Worm (Caenorhabditis elegans) whole organism, L1 larva: Measurements from ENCODE around the gene iscu-1.
A peak's percentile ranks its signal among the peaks of the same experiment; 100 is the strongest.

Experiments used
- aha-1 ChIP-seq: fragments of 150-350 bp; optimal IDR thresholded peaks from 2 replicates; lab custom pipeline; 2014; ENCODE audit warnings: missing biosample characterization, missing genetic modification characterization
- alr-1 ChIP-seq: fragments of 200-800 bp; sonication (Bioruptor generic); optimal IDR thresholded peaks from 2 replicates; lab custom pipeline; 2018; ENCODE audit warnings: borderline replicate concordance, mild to moderate bottlenecking, missing genetic modification characterization, missing compliant biosample characterization
- aly-2 ChIP-seq: fragments of 150-350 bp; optimal IDR thresholded peaks from 2 replicates; lab custom pipeline; 2014; ENCODE audit warnings: missing biosample characterization, missing genetic modification characterization
- ceh-82 ChIP-seq, 3 experiments: fragments of 150-350 bp in 1 of 3; sonication (generic microtip) in 2 of 3; optimal IDR thresholded peaks; 2 replicates each; lab custom pipeline; 2014 to 2017; ENCODE audit warnings: missing biosample characterization in 3 of 3, missing genetic modification characterization in 3 of 3
- ceh-90 ChIP-seq: sonication (generic microtip); optimal IDR thresholded peaks from 2 replicates; lab custom pipeline; 2016; ENCODE audit warnings: missing genetic modification characterization, missing compliant biosample characterization
- dsc-1 ChIP-seq: sonication (generic microtip); optimal IDR thresholded peaks from 2 replicates; lab custom pipeline; 2016; ENCODE audit warnings: mild to moderate bottlenecking, missing genetic modification characterization, missing compliant biosample characterization
- efl-3 ChIP-seq: fragments of 200-800 bp; sonication (Bioruptor generic); optimal IDR thresholded peaks from 2 replicates; lab custom pipeline; 2018; ENCODE audit warnings: mild to moderate bottlenecking, missing genetic modification characterization, missing compliant biosample characterization
- elt-3 ChIP-seq, 6 experiments: fragments of 150-350 bp in 1 of 6; sonication (generic microtip); optimal IDR thresholded peaks; 2 replicates each; lab custom pipeline; 2017 to 2018; ENCODE audit warnings: missing biosample characterization in 6 of 6, missing genetic modification characterization in 6 of 6, inconsistent platforms in 1 of 6
- ets-5 ChIP-seq: fragments of 200-800 bp; sonication (Bioruptor generic); IDR thresholded peaks from 2 replicates; pipeline ENCODE4 v1.3.6; 2022; ENCODE audit warnings: missing genetic modification characterization, missing compliant biosample characterization
- fkh-10 ChIP-seq: sonication (generic microtip); optimal IDR thresholded peaks from 2 replicates; lab custom pipeline; 2017; ENCODE audit warnings: missing biosample characterization, missing genetic modification reagents, missing genetic modification characterization
- fkh-4 ChIP-seq: sonication (generic microtip); optimal IDR thresholded peaks from 2 replicates; lab custom pipeline; 2016; ENCODE audit warnings: missing compliant biosample characterization, missing genetic modification characterization, borderline replicate concordance
- fkh-8 ChIP-seq: sonication (generic microtip); optimal IDR thresholded peaks from 2 replicates; lab custom pipeline; 2016; ENCODE audit warnings: mild to moderate bottlenecking, missing genetic modification characterization, missing compliant biosample characterization
- hlh-17 ChIP-seq: fragments of 200-800 bp; sonication (Bioruptor generic); optimal IDR thresholded peaks from 2 replicates; lab custom pipeline; 2018; ENCODE audit warnings: missing genetic modification characterization, mild to moderate bottlenecking, missing compliant biosample characterization, moderate library complexity, borderline replicate concordance
- hlh-4 ChIP-seq: sonication (generic microtip); optimal IDR thresholded peaks from 2 replicates; lab custom pipeline; 2016; ENCODE audit warnings: mild to moderate bottlenecking, missing genetic modification characterization, missing compliant biosample characterization
- hpl-2 ChIP-seq: fragments of 150-350 bp; optimal IDR thresholded peaks from 2 replicates; lab custom pipeline; 2014; ENCODE audit warnings: missing biosample characterization, missing genetic modification reagents, missing genetic modification characterization
- jun-1 ChIP-seq: fragments of 150-350 bp; optimal IDR thresholded peaks from 2 replicates; lab custom pipeline; 2014; ENCODE audit warnings: missing biosample characterization, missing genetic modification reagents, missing genetic modification characterization
- lin-13 ChIP-seq: fragments of 150-350 bp; optimal IDR thresholded peaks from 2 replicates; lab custom pipeline; 2014; ENCODE audit warnings: missing biosample characterization, missing genetic modification reagents, missing genetic modification characterization
- lin-15B ChIP-seq: fragments of 150-350 bp; sonication (generic microtip); optimal IDR thresholded peaks from 3 replicates; lab custom pipeline; 2014; ENCODE audit warnings: missing biosample characterization, missing genetic modification characterization
- lin-39 ChIP-seq: fragments of 150-350 bp; optimal IDR thresholded peaks from 2 replicates; lab custom pipeline; 2014; ENCODE audit warnings: missing biosample characterization, missing genetic modification reagents, missing genetic modification characterization
- lir-3 ChIP-seq: sonication (generic microtip); optimal IDR thresholded peaks from 2 replicates; lab custom pipeline; 2016; ENCODE audit warnings: mild to moderate bottlenecking, missing genetic modification characterization, moderate library complexity, missing compliant biosample characterization; ENCODE audit not compliant: poor library complexity
- mef-2 ChIP-seq: fragments of 150-350 bp; optimal IDR thresholded peaks from 2 replicates; lab custom pipeline; 2014; ENCODE audit warnings: missing biosample characterization, missing genetic modification characterization
- mep-1 ChIP-seq: fragments of 150-350 bp; optimal IDR thresholded peaks from 2 replicates; lab custom pipeline; 2014; ENCODE audit warnings: missing biosample characterization, missing genetic modification characterization
- nhr-11 ChIP-seq: fragments of 150-350 bp; optimal IDR thresholded peaks from 2 replicates; lab custom pipeline; 2014; ENCODE audit warnings: missing biosample characterization, missing genetic modification characterization
- nhr-47 ChIP-seq: sonication (generic microtip); optimal IDR thresholded peaks from 2 replicates; lab custom pipeline; 2016; ENCODE audit warnings: mild to moderate bottlenecking, missing genetic modification characterization, moderate library complexity, missing compliant biosample characterization
- nhr-71 ChIP-seq: sonication (generic microtip); optimal IDR thresholded peaks from 2 replicates; lab custom pipeline; 2016; ENCODE audit warnings: mild to moderate bottlenecking, missing genetic modification characterization, moderate library complexity, missing compliant biosample characterization
- nhr-77 ChIP-seq: fragments of 150-350 bp; optimal IDR thresholded peaks from 2 replicates; lab custom pipeline; 2014; ENCODE audit warnings: missing biosample characterization, missing genetic modification characterization
- nhr-90 ChIP-seq: sonication (generic microtip); optimal IDR thresholded peaks from 2 replicates; lab custom pipeline; 2016; ENCODE audit warnings: mild to moderate bottlenecking, missing genetic modification characterization, missing compliant biosample characterization; ENCODE audit not compliant: poor library complexity
- pag-3 ChIP-seq: sonication (generic microtip); optimal IDR thresholded peaks from 2 replicates; lab custom pipeline; 2017; ENCODE audit warnings: missing genetic modification characterization, mild to moderate bottlenecking, missing compliant biosample characterization, antibody characterized with exemption, borderline replicate concordance; ENCODE audit not compliant: insufficient read depth
- pax-3 ChIP-seq: fragments of 200-800 bp; sonication (Bioruptor generic); optimal IDR thresholded peaks from 2 replicates; lab custom pipeline; 2018; ENCODE audit warnings: mild to moderate bottlenecking, missing genetic modification characterization, moderate library complexity, missing compliant biosample characterization
- pqm-1 ChIP-seq: sonication (generic microtip); optimal IDR thresholded peaks from 3 replicates; lab custom pipeline; 2017; ENCODE audit warnings: missing biosample characterization, missing genetic modification characterization
- tlp-1 ChIP-seq: fragments of 150-350 bp; optimal IDR thresholded peaks from 2 replicates; lab custom pipeline; 2014; ENCODE audit warnings: missing biosample characterization, missing genetic modification characterization
- unc-30 ChIP-seq: sonication (generic microtip); optimal IDR thresholded peaks from 2 replicates; lab custom pipeline; 2017; ENCODE audit warnings: missing biosample characterization, missing genetic modification characterization
- unc-62 ChIP-seq: fragments of 150-350 bp; optimal IDR thresholded peaks from 2 replicates; lab custom pipeline; 2014; ENCODE audit warnings: missing biosample characterization, missing genetic modification reagents, missing genetic modification characterization
- unc-86 ChIP-seq: sonication (generic microtip); optimal IDR thresholded peaks from 2 replicates; lab custom pipeline; 2016; ENCODE audit warnings: missing genetic modification characterization, missing compliant biosample characterization
- xbp-1 ChIP-seq: sonication (generic microtip); optimal IDR thresholded peaks from 2 replicates; lab custom pipeline; 2016; ENCODE audit warnings: missing genetic modification characterization, missing compliant biosample characterization
- zip-4 ChIP-seq: fragments of 200-800 bp; sonication (Bioruptor generic); optimal IDR thresholded peaks from 2 replicates; lab custom pipeline; 2018; ENCODE audit warnings: mild to moderate bottlenecking, missing genetic modification characterization, moderate library complexity, missing compliant biosample characterization
- ztf-4 ChIP-seq: fragments of 150-350 bp; optimal IDR thresholded peaks from 2 replicates; lab custom pipeline; 2014; ENCODE audit warnings: missing biosample characterization, missing genetic modification characterization

iscu-1 gene

ce11 chrIV:13826363-13826762 is 42.6 kb downstream of the iscu-1 start (continued):
- TF ChIP-seq unc-30, result no peak
- TF ChIP-seq elt-3 (tag; optimal IDR thresholded peaks at IDR 0.05; lab: Kevin White, UChicago), result no peak
- TF ChIP-seq xbp-1 (tag; lab: Kevin White, UChicago), result no peak
- no peak for TF ChIP-seq zip-4 (GFP tag; lab: Kevin White, UChicago)
- TF ChIP-seq aly-2 (tag; lab: Kevin White, UChicago), result no peak
- peak; percentile 17 for TF ChIP-seq mep-1 (tag; lab: Kevin White, UChicago)
- TF ChIP-seq lir-3 (tag; lab: Kevin White, UChicago), result no peak
- TF ChIP-seq nhr-71 (tag; lab: Kevin White, UChicago), result peak; percentile 88
- no peak for TF ChIP-seq unc-86 (tag; lab: Kevin White, UChicago)
- TF ChIP-seq dsc-1 (tag; lab: Kevin White, UChicago), result no peak
- no peak for TF ChIP-seq lin-15B
- no peak for TF ChIP-seq nhr-90 (tag; lab: Kevin White, UChicago)
- TF ChIP-seq ceh-90 (tag; lab: Kevin White, UChicago), result no peak
- no peak for TF ChIP-seq fkh-10 (GFP tag; lab: Kevin White, UChicago)
- TF ChIP-seq fkh-4, result no peak
- no peak for TF ChIP-seq lin-13 (GFP tag; lab: Kevin White, UChicago)
- TF ChIP-seq alr-1 (tag; lab: Kevin White, UChicago), result no peak
- TF ChIP-seq mef-2 (tag; lab: Kevin White, UChicago), result no peak
- TF ChIP-seq jun-1 (tag; lab: Kevin White, UChicago), result no peak
- no peak for TF ChIP-seq efl-3 (GFP tag; lab: Kevin White, UChicago)
- no peak for TF ChIP-seq hlh-17
- no peak for TF ChIP-seq ceh-82 (tag; optimal IDR thresholded peaks at IDR 0.05; lab: Kevin White, UChicago)
- TF ChIP-seq hlh-4 (tag; lab: Kevin White, UChicago), result no peak
- TF ChIP-seq nhr-47, result peak; percentile 43
- no peak for TF ChIP-seq tlp-1 (tag; lab: Kevin White, UChicago)
- peak; percentile 29 for TF ChIP-seq pqm-1 (tag; lab: Kevin White, UChicago)
- no peak for TF ChIP-seq unc-62 (GFP tag; lab: Kevin White, UChicago)
- no peak for TF ChIP-seq nhr-11 (tag; lab: Kevin White, UChicago)
- no peak for TF ChIP-seq ets-5 (GFP tag; lab: Robert Waterston, UW)
- no peak for TF ChIP-seq nhr-77 (tag; lab: Kevin White, UChicago)
- TF ChIP-seq, all 84 proteins: peak for 24

- no peak for TF ChIP-seq nhr-77 (tag; lab: Kevin White, UChicago)
- no peak for TF ChIP-seq jun-1 (tag; lab: Kevin White, UChicago)
- TF ChIP-seq unc-62 (GFP tag; lab: Kevin White, UChicago), result no peak
- no peak for TF ChIP-seq pag-3 (tag; lab: Kevin White, UChicago)
- TF ChIP-seq fkh-8 (tag; lab: Kevin White, UChicago), result no peak
- TF ChIP-seq hpl-2 (GFP tag; lab: Kevin White, UChicago), result no peak
- TF ChIP-seq lin-39 (tag; lab: Kevin White, UChicago), result no peak
- no peak for TF ChIP-seq ztf-4 (tag; lab: Kevin White, UChicago)
- TF ChIP-seq pax-3 (tag; lab: Kevin White, UChicago), result no peak
- TF ChIP-seq aha-1, result no peak
- TF ChIP-seq ets-5 (GFP tag; lab: Robert Waterston, UW), result no peak
These were observed 43.8 kb downstream of the iscu-1 start, which contains the start of gene rga-5 for ce11 chrIV:13827586-13827985. Gene rga-5, plus strand, starts transcription at chrIV:13827886.
